Worm (Caenorhabditis elegans) whole organism, L1 larva: ENCODE results near the gene Y69E1A.8.

Experiments used
- C04F5.9 ChIP-seq: sonication (generic microtip); optimal IDR thresholded peaks from 2 replicates; lab custom pipeline; 2016; ENCODE audit warnings: missing genetic modification characterization, missing compliant biosample characterization
- C16A3.4 ChIP-seq: fragments of 150-350 bp; optimal IDR thresholded peaks from 2 replicates; lab custom pipeline; 2014; ENCODE audit warnings: missing biosample characterization, missing genetic modification characterization
- aha-1 ChIP-seq: fragments of 150-350 bp; optimal IDR thresholded peaks from 2 replicates; lab custom pipeline; 2014; ENCODE audit warnings: missing biosample characterization, missing genetic modification characterization
- blmp-1 ChIP-seq: fragments of 150-350 bp; optimal IDR thresholded peaks from 2 replicates; lab custom pipeline; 2014; ENCODE audit warnings: missing biosample characterization, missing genetic modification characterization
- ceh-63 ChIP-seq: fragments of 200-800 bp; sonication (Bioruptor generic); optimal IDR thresholded peaks from 2 replicates; lab custom pipeline; 2018; ENCODE audit warnings: mild to moderate bottlenecking, missing genetic modification characterization, missing compliant biosample characterization
- ceh-8 ChIP-seq: fragments of 200-800 bp; sonication (Bioruptor generic); optimal IDR thresholded peaks from 2 replicates; lab custom pipeline; 2018; ENCODE audit warnings: mild to moderate bottlenecking, missing genetic modification characterization, moderate library complexity, missing compliant biosample characterization
- ceh-90 ChIP-seq: sonication (generic microtip); optimal IDR thresholded peaks from 2 replicates; lab custom pipeline; 2016; ENCODE audit warnings: missing genetic modification characterization, missing compliant biosample characterization
- dsc-1 ChIP-seq: sonication (generic microtip); optimal IDR thresholded peaks from 2 replicates; lab custom pipeline; 2016; ENCODE audit warnings: mild to moderate bottlenecking, missing genetic modification characterization, missing compliant biosample characterization
- efl-1 ChIP-seq, 4 experiments: fragments of 150-350 bp; optimal IDR thresholded peaks in 3 of 4; peaks in 1 of 4; 1 replicate in 1 of 4; 2 replicates in 3 of 4; lab custom pipeline; 2014; ENCODE audit warnings: missing biosample characterization in 2 of 4, missing genetic modification characterization in 2 of 4, missing genetic modification reagents in 2 of 4
- egl-27 ChIP-seq, 2 experiments: fragments of 150-350 bp in 1 of 2; sonication (generic microtip); optimal IDR thresholded peaks; 3 replicates each; lab custom pipeline; 2017 to 2018; ENCODE audit warnings: missing biosample characterization in 2 of 2, missing genetic modification characterization in 2 of 2, missing genetic modification reagents in 2 of 2
- elt-2 ChIP-seq: sonication (generic microtip); optimal IDR thresholded peaks from 2 replicates; lab custom pipeline; 2016; ENCODE audit warnings: missing genetic modification characterization, mild to moderate bottlenecking, inconsistent platforms, missing compliant biosample characterization, missing genetic modification reagents
- ets-5 ChIP-seq: fragments of 200-800 bp; sonication (Bioruptor generic); IDR thresholded peaks from 2 replicates; pipeline ENCODE4 v1.3.6; 2022; ENCODE audit warnings: missing genetic modification characterization, missing compliant biosample characterization
- fkh-10 ChIP-seq: sonication (generic microtip); optimal IDR thresholded peaks from 2 replicates; lab custom pipeline; 2017; ENCODE audit warnings: missing biosample characterization, missing genetic modification reagents, missing genetic modification characterization
- fkh-8 ChIP-seq: sonication (generic microtip); optimal IDR thresholded peaks from 2 replicates; lab custom pipeline; 2016; ENCODE audit warnings: mild to moderate bottlenecking, missing genetic modification characterization, missing compliant biosample characterization
- fos-1 ChIP-seq: fragments of 150-350 bp; optimal IDR thresholded peaks from 2 replicates; lab custom pipeline; 2014; ENCODE audit warnings: missing biosample characterization, missing genetic modification characterization
- hlh-17 ChIP-seq: fragments of 200-800 bp; sonication (Bioruptor generic); optimal IDR thresholded peaks from 2 replicates; lab custom pipeline; 2018; ENCODE audit warnings: missing genetic modification characterization, mild to moderate bottlenecking, missing compliant biosample characterization, moderate library complexity, borderline replicate concordance
- jun-1 ChIP-seq: fragments of 150-350 bp; optimal IDR thresholded peaks from 2 replicates; lab custom pipeline; 2014; ENCODE audit warnings: missing biosample characterization, missing genetic modification reagents, missing genetic modification characterization
- lin-13 ChIP-seq: fragments of 150-350 bp; optimal IDR thresholded peaks from 2 replicates; lab custom pipeline; 2014; ENCODE audit warnings: missing biosample characterization, missing genetic modification reagents, missing genetic modification characterization
- lin-14 ChIP-seq: fragments of 200-800 bp; sonication (Bioruptor generic); optimal IDR thresholded peaks from 2 replicates; lab custom pipeline; 2018; ENCODE audit warnings: mild to moderate bottlenecking, missing genetic modification characterization, moderate library complexity, missing compliant biosample characterization
- lin-35 ChIP-seq, 2 experiments: fragments of 150-350 bp; optimal IDR thresholded peaks; 2 replicates each; lab custom pipeline; 2014; ENCODE audit warnings: missing biosample characterization in 2 of 2, missing genetic modification characterization in 2 of 2, missing genetic modification reagents in 2 of 2
- mab-9 ChIP-seq: fragments of 200-800 bp; sonication (Bioruptor generic); IDR thresholded peaks from 2 replicates; pipeline ENCODE4 v1.3.6; 2022; ENCODE audit warnings: missing genetic modification reagents, missing genetic modification characterization, missing compliant biosample characterization
- mdl-1 ChIP-seq, 2 experiments: fragments of 150-350 bp; optimal IDR thresholded peaks; 2 replicates each; lab custom pipeline; 2014 to 2017; ENCODE audit warnings: missing biosample characterization in 2 of 2, missing genetic modification characterization in 2 of 2, inconsistent platforms in 1 of 2
- mep-1 ChIP-seq: fragments of 150-350 bp; optimal IDR thresholded peaks from 2 replicates; lab custom pipeline; 2014; ENCODE audit warnings: missing biosample characterization, missing genetic modification characterization
- nhr-11 ChIP-seq: fragments of 150-350 bp; optimal IDR thresholded peaks from 2 replicates; lab custom pipeline; 2014; ENCODE audit warnings: missing biosample characterization, missing genetic modification characterization
- nhr-12 ChIP-seq: sonication (generic microtip); optimal IDR thresholded peaks from 2 replicates; lab custom pipeline; 2017; ENCODE audit warnings: missing biosample characterization, missing genetic modification characterization
- nhr-19 ChIP-seq: fragments of 200-800 bp; sonication (Bioruptor generic); conservative IDR thresholded peaks from 2 replicates; pipeline ENCODE4 v1.3.6; 2022; ENCODE audit warnings: missing genetic modification characterization, missing compliant biosample characterization
- nhr-20 ChIP-seq: sonication (generic microtip); optimal IDR thresholded peaks from 2 replicates; lab custom pipeline; 2016; ENCODE audit warnings: mild to moderate bottlenecking, missing genetic modification characterization, missing compliant biosample characterization
- nhr-28 ChIP-seq: fragments of 150-350 bp; optimal IDR thresholded peaks from 2 replicates; lab custom pipeline; 2014; ENCODE audit warnings: missing biosample characterization, missing genetic modification characterization
- nhr-47 ChIP-seq: sonication (generic microtip); optimal IDR thresholded peaks from 2 replicates; lab custom pipeline; 2016; ENCODE audit warnings: mild to moderate bottlenecking, missing genetic modification characterization, moderate library complexity, missing compliant biosample characterization
- nhr-71 ChIP-seq: sonication (generic microtip); optimal IDR thresholded peaks from 2 replicates; lab custom pipeline; 2016; ENCODE audit warnings: mild to moderate bottlenecking, missing genetic modification characterization, moderate library complexity, missing compliant biosample characterization
- nhr-77 ChIP-seq: fragments of 150-350 bp; optimal IDR thresholded peaks from 2 replicates; lab custom pipeline; 2014; ENCODE audit warnings: missing biosample characterization, missing genetic modification characterization
- nhr-84 ChIP-seq: sonication (generic microtip); optimal IDR thresholded peaks from 2 replicates; lab custom pipeline; 2017; ENCODE audit warnings: missing biosample characterization, missing genetic modification characterization
- nhr-85 ChIP-seq: sonication (generic microtip); peaks from one replicate; lab custom pipeline; 2016; ENCODE audit warnings: missing genetic modification characterization, inconsistent platforms, missing compliant biosample characterization
- pax-3 ChIP-seq: fragments of 200-800 bp; sonication (Bioruptor generic); optimal IDR thresholded peaks from 2 replicates; lab custom pipeline; 2018; ENCODE audit warnings: mild to moderate bottlenecking, missing genetic modification characterization, moderate library complexity, missing compliant biosample characterization
- pqm-1 ChIP-seq: sonication (generic microtip); optimal IDR thresholded peaks from 3 replicates; lab custom pipeline; 2017; ENCODE audit warnings: missing biosample characterization, missing genetic modification characterization
- rnt-1 ChIP-seq: sonication (generic microtip); optimal IDR thresholded peaks from 2 replicates; lab custom pipeline; 2016; ENCODE audit warnings: mild to moderate bottlenecking, missing genetic modification characterization, moderate library complexity, missing compliant biosample characterization
- skn-1 ChIP-seq: fragments of 150-350 bp; optimal IDR thresholded peaks from 2 replicates; lab custom pipeline; 2014; ENCODE audit warnings: missing biosample characterization, missing genetic modification characterization
- snu-23 ChIP-seq: sonication (generic microtip); optimal IDR thresholded peaks from 2 replicates; lab custom pipeline; 2016; ENCODE audit warnings: missing genetic modification characterization, missing compliant biosample characterization
- sptf-1 ChIP-seq: fragments of 150-350 bp; optimal IDR thresholded peaks from 2 replicates; lab custom pipeline; 2014; ENCODE audit warnings: missing biosample characterization, missing genetic modification characterization
- tbx-2 ChIP-seq: sonication (generic microtip); optimal IDR thresholded peaks from 2 replicates; lab custom pipeline; 2016; ENCODE audit warnings: missing genetic modification characterization, missing compliant biosample characterization
- unc-130 ChIP-seq: fragments of 150-350 bp; optimal IDR thresholded peaks from 2 replicates; lab custom pipeline; 2017; ENCODE audit warnings: missing biosample characterization, missing genetic modification characterization, inconsistent platforms
- unc-62 ChIP-seq: fragments of 150-350 bp; optimal IDR thresholded peaks from 2 replicates; lab custom pipeline; 2014; ENCODE audit warnings: missing biosample characterization, missing genetic modification reagents, missing genetic modification characterization
- unc-86 ChIP-seq: sonication (generic microtip); optimal IDR thresholded peaks from 2 replicates; lab custom pipeline; 2016; ENCODE audit warnings: missing genetic modification characterization, missing compliant biosample characterization
- unc-98 ChIP-seq: fragments of 200-800 bp; sonication (Bioruptor generic); IDR thresholded peaks from 2 replicates; pipeline ENCODE4 v1.3.6; 2022; ENCODE audit warnings: missing genetic modification characterization, missing compliant biosample characterization
- vab-15 ChIP-seq: sonication (generic microtip); optimal IDR thresholded peaks from 2 replicates; lab custom pipeline; 2017; ENCODE audit warnings: missing genotype, mild to moderate bottlenecking, missing genetic modification characterization, missing compliant biosample characterization
- zag-1 ChIP-seq: fragments of 150-350 bp; optimal IDR thresholded peaks from 2 replicates; lab custom pipeline; 2014; ENCODE audit warnings: missing biosample characterization, missing genetic modification characterization
- ztf-11 ChIP-seq, 2 experiments: sonication (generic microtip); optimal IDR thresholded peaks; 2 replicates each; lab custom pipeline; 2016 to 2017; ENCODE audit warnings: missing genetic modification characterization in 2 of 2, missing biosample characterization in 1 of 2, missing compliant biosample characterization in 1 of 2
- ztf-4 ChIP-seq: fragments of 150-350 bp; optimal IDR thresholded peaks from 2 replicates; lab custom pipeline; 2014; ENCODE audit warnings: missing biosample characterization, missing genetic modification characterization

Y69E1A.8 gene

DNA sequence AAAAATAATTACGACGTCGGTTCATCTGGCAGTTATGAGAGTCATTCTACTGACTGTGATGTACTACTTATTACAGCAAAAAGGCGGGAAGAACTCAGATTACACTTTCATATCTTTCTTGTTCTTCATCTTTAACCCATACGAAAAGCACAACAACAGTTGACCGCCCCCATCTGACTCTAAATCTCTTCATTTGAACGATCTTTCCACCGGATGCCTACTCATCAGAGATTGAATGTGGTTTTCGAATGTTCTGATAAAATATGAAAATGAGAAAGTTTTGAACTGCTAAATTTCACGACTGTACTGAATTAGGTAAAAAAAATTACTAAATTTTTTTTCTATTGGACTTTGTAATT is 8.2 kb upstream of the Y69E1A.8 start, which contains the start of gene sri-19:
TSS of gene sri-19 (plus strand) at position 143 of the 359 bp plus-strand sequence.
- no peak for TF ChIP-seq ets-5 (GFP tag; lab: Robert Waterston, UW)
- TF ChIP-seq fkh-8 (tag; lab: Kevin White, UChicago): no peak
- TF ChIP-seq aha-1: no peak
- TF ChIP-seq nhr-85: no peak
- no peak for TF ChIP-seq nhr-47 (tag; lab: Kevin White, UChicago)
- TF ChIP-seq sptf-1 (tag; lab: Kevin White, UChicago): no peak
- TF ChIP-seq rnt-1: peak; percentile 41
- TF ChIP-seq lin-14: peak; percentile 51
- TF ChIP-seq vab-15 (tag; lab: Kevin White, UChicago): no peak

ce11 chrIV:10964688-10965087 is 1.7 kb upstream of the Y69E1A.8 start:
- no peak for TF ChIP-seq pax-3 (tag; lab: Kevin White, UChicago)
- no peak for TF ChIP-seq skn-1 (tag; lab: Kevin White, UChicago)
- no peak for TF ChIP-seq unc-130 (tag; lab: Kevin White, UChicago)
- TF ChIP-seq nhr-84 (tag; lab: Kevin White, UChicago): no peak
- TF ChIP-seq ztf-11 (tag; optimal IDR thresholded peaks at IDR 0.05; lab: Kevin White, UChicago): no peak
- no peak for TF ChIP-seq ztf-4
- peak; percentile 86 for TF ChIP-seq elt-2 (tag; lab: Kevin White, UChicago)
- no peak for TF ChIP-seq fkh-8 (tag; lab: Kevin White, UChicago)
- no peak for TF ChIP-seq egl-27 (tag; optimal IDR thresholded peaks at IDR 0.05; lab: Kevin White, UChicago)
- no peak for TF ChIP-seq dsc-1 (tag; lab: Kevin White, UChicago)
- TF ChIP-seq mdl-1 (tag; optimal IDR thresholded peaks at IDR 0.05; lab: Kevin White, UChicago): peak in 1 of 2 experiments; percentile 9
- TF ChIP-seq pqm-1 (tag; lab: Kevin White, UChicago): no peak
- TF ChIP-seq lin-35 (GFP tag; optimal IDR thresholded peaks at IDR 0.05; lab: Kevin White, UChicago): peak in 1 of 2 experiments; percentile 39
- no peak for TF ChIP-seq unc-86 (tag; lab: Kevin White, UChicago)
- TF ChIP-seq hlh-17 (GFP tag; lab: Kevin White, UChicago): no peak
- no peak for TF ChIP-seq C04F5.9
- no peak for TF ChIP-seq nhr-28 (tag; lab: Kevin White, UChicago)
- TF ChIP-seq lin-13 (GFP tag; lab: Kevin White, UChicago): no peak
- peak; percentile 2 for TF ChIP-seq nhr-20 (tag; lab: Kevin White, UChicago)
- TF ChIP-seq nhr-71 (tag; lab: Kevin White, UChicago): no peak
- no peak for TF ChIP-seq efl-1 (optimal IDR thresholded peaks at IDR 0.05; lab: Kevin White, UChicago)
- peak in 1 of 2 experiments; percentile 16 for TF ChIP-seq efl-1 (GFP tag; optimal IDR thresholded peaks at IDR 0.05 in 1 of 2; lab: Kevin White, UChicago)
- TF ChIP-seq tbx-2 (tag; lab: Kevin White, UChicago): no peak

DNA sequence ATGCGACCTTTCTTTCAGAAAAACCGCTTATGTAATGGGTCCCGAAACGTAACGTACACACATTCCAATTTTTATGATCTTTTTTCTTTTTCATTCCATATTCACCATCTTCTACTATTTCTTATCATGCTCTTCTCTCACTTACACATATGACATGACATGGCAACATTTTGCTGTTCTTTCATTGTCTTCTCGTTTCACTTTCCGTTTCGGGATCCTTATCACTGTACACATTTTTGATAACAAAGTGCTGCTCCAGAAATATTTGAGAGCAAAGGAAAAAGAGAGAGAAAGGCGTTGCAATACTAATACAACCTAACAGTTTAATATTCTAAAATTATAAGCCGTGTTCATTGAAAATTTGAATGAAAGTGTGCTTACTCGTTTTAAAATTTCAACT is 3.9 kb downstream of the Y69E1A.8 start:
- no peak for TF ChIP-seq zag-1 (tag; lab: Kevin White, UChicago)
- TF ChIP-seq C04F5.9: no peak
- peak; percentile 8 for TF ChIP-seq blmp-1 (tag; lab: Kevin White, UChicago)
- TF ChIP-seq unc-62 (GFP tag; lab: Kevin White, UChicago): no peak
- TF ChIP-seq unc-98 (GFP tag; lab: Robert Waterston, UW): no peak
- no peak for TF ChIP-seq nhr-19 (GFP tag; lab: Robert Waterston, UW)
- TF ChIP-seq lin-35 (GFP tag; optimal IDR thresholded peaks at IDR 0.05; lab: Kevin White, UChicago): peak in 1 of 2 experiments; percentile 45
- peak; percentile 0 for TF ChIP-seq nhr-71 (tag; lab: Kevin White, UChicago)
- no peak for TF ChIP-seq fos-1
- TF ChIP-seq nhr-28 (tag; lab: Kevin White, UChicago): no peak
- TF ChIP-seq snu-23 (GFP tag; lab: Kevin White, UChicago): no peak
- no peak for TF ChIP-seq nhr-11
- TF ChIP-seq nhr-84 (tag; lab: Kevin White, UChicago): no peak
- TF ChIP-seq nhr-20 (tag; lab: Kevin White, UChicago): peak; percentile 5
- TF ChIP-seq mep-1 (tag; lab: Kevin White, UChicago): no peak
- no peak for TF ChIP-seq egl-27 (tag; optimal IDR thresholded peaks at IDR 0.05; lab: Kevin White, UChicago)
- no peak for TF ChIP-seq nhr-77 (tag; lab: Kevin White, UChicago)
- TF ChIP-seq jun-1 (tag; lab: Kevin White, UChicago): no peak
- TF ChIP-seq unc-130 (tag; lab: Kevin White, UChicago): no peak
- no peak for TF ChIP-seq sptf-1 (tag; lab: Kevin White, UChicago)
- TF ChIP-seq C16A3.4: no peak
- no peak for TF ChIP-seq ceh-63
- TF ChIP-seq mab-9: no peak
- no peak for TF ChIP-seq fkh-10 (GFP tag; lab: Kevin White, UChicago)
- TF ChIP-seq ceh-90 (tag; lab: Kevin White, UChicago): no peak
- no peak for TF ChIP-seq dsc-1 (tag; lab: Kevin White, UChicago)
- TF ChIP-seq nhr-12 (tag; lab: Kevin White, UChicago): no peak
- TF ChIP-seq ceh-8 (GFP tag; lab: Kevin White, UChicago): no peak
- no peak for TF ChIP-seq ets-5 (GFP tag; lab: Robert Waterston, UW)
- no peak for TF ChIP-seq lin-13 (GFP tag; lab: Kevin White, UChicago)
